Worm (Caenorhabditis elegans) whole organism, L3 larva: ENCODE data around the gene prx-2.

ENCODE experiments used
- R02D3.7 ChIP-seq: fragments of 150-350 bp; optimal IDR thresholded peaks from 2 replicates; lab custom pipeline; 2014; ENCODE audit warnings: missing biosample characterization, missing genetic modification characterization
- ZK546.5 ChIP-seq: sonication (generic microtip); optimal IDR thresholded peaks from 2 replicates; lab custom pipeline; 2017; ENCODE audit warnings: missing biosample characterization, missing genetic modification characterization
- aly-2 ChIP-seq: fragments of 150-350 bp; optimal IDR thresholded peaks from 2 replicates; lab custom pipeline; 2014; ENCODE audit warnings: missing biosample characterization, missing genetic modification characterization
- ama-1 ChIP-seq: fragments of 150-350 bp; optimal IDR thresholded peaks from 2 replicates; lab custom pipeline; 2018
- ceh-16 ChIP-seq: sonication (generic microtip); optimal IDR thresholded peaks from 2 replicates; lab custom pipeline; 2017; ENCODE audit warnings: missing biosample characterization, missing genetic modification characterization
- ceh-28 ChIP-seq: fragments of 150-350 bp; optimal IDR thresholded peaks from 2 replicates; lab custom pipeline; 2014; ENCODE audit warnings: missing biosample characterization, missing genetic modification reagents, missing genetic modification characterization
- ceh-82 ChIP-seq: fragments of 150-350 bp; optimal IDR thresholded peaks from 2 replicates; lab custom pipeline; 2014; ENCODE audit warnings: missing biosample characterization, missing genetic modification characterization
- ceh-9 ChIP-seq: sonication (generic microtip); optimal IDR thresholded peaks from 2 replicates; lab custom pipeline; 2018; ENCODE audit warnings: missing biosample characterization, missing genetic modification characterization
- daf-12 ChIP-seq: fragments of 150-350 bp; optimal IDR thresholded peaks from 2 replicates; lab custom pipeline; 2014; ENCODE audit warnings: missing biosample characterization, missing genetic modification reagents, missing genetic modification characterization
- egl-27 ChIP-seq: sonication (generic microtip); optimal IDR thresholded peaks from 4 replicates; lab custom pipeline; 2017; ENCODE audit warnings: missing biosample characterization, missing genetic modification reagents, missing genetic modification characterization
- egl-5 ChIP-seq: fragments of 150-350 bp; optimal IDR thresholded peaks from 2 replicates; lab custom pipeline; 2017; ENCODE audit warnings: missing biosample characterization, missing genetic modification reagents, missing genetic modification characterization, inconsistent platforms
- elt-1 ChIP-seq: fragments of 150-350 bp; optimal IDR thresholded peaks from 2 replicates; lab custom pipeline; 2014; ENCODE audit warnings: missing biosample characterization, missing genetic modification characterization
- elt-2 ChIP-seq: sonication (generic microtip); optimal IDR thresholded peaks from 2 replicates; lab custom pipeline; 2016; ENCODE audit warnings: missing genetic modification reagents, mild to moderate bottlenecking, missing genetic modification characterization, missing compliant biosample characterization
- elt-3 ChIP-seq, 3 experiments: fragments of 150-350 bp in 1 of 3; sonication (generic microtip) in 2 of 3; optimal IDR thresholded peaks; 2 replicates in 2 of 3; 4 replicates in 1 of 3; lab custom pipeline; 2014 to 2017; ENCODE audit warnings: missing biosample characterization in 3 of 3, missing genetic modification characterization in 3 of 3
- eor-1 ChIP-seq, 2 experiments: fragments of 150-350 bp; optimal IDR thresholded peaks; 2 replicates each; lab custom pipeline; 2014 to 2018; ENCODE audit warnings: missing biosample characterization in 2 of 2, missing genetic modification characterization in 2 of 2
- fkh-10 ChIP-seq: sonication (generic microtip); optimal IDR thresholded peaks from 2 replicates; lab custom pipeline; 2017; ENCODE audit warnings: missing biosample characterization, missing genetic modification reagents, missing genetic modification characterization
- fkh-2 ChIP-seq: fragments of 150-350 bp; optimal IDR thresholded peaks from 2 replicates; lab custom pipeline; 2014; ENCODE audit warnings: missing biosample characterization, missing genetic modification reagents, missing genetic modification characterization
- hmg-11 ChIP-seq: sonication (generic microtip); optimal IDR thresholded peaks from 2 replicates; lab custom pipeline; 2016; ENCODE audit warnings: missing genetic modification characterization, missing compliant biosample characterization
- jun-1 ChIP-seq: fragments of 150-350 bp; optimal IDR thresholded peaks from 2 replicates; lab custom pipeline; 2014; ENCODE audit warnings: missing biosample characterization, missing genetic modification reagents, missing genetic modification characterization
- lin-15B ChIP-seq: fragments of 150-350 bp; optimal IDR thresholded peaks from 2 replicates; lab custom pipeline; 2014; ENCODE audit warnings: missing biosample characterization, missing genetic modification characterization
- lin-39 ChIP-seq: fragments of 150-350 bp; optimal IDR thresholded peaks from 2 replicates; lab custom pipeline; 2018; ENCODE audit warnings: missing biosample characterization, missing genetic modification reagents, missing genetic modification characterization
- lsy-12 ChIP-seq: sonication (generic microtip); optimal IDR thresholded peaks from 2 replicates; lab custom pipeline; 2016; ENCODE audit warnings: mild to moderate bottlenecking, missing genetic modification characterization, missing compliant biosample characterization
- mdl-1 ChIP-seq: fragments of 150-350 bp; optimal IDR thresholded peaks from 2 replicates; lab custom pipeline; 2014; ENCODE audit warnings: missing biosample characterization, missing genetic modification characterization
- mml-1 ChIP-seq: fragments of 150-350 bp; sonication (generic microtip); optimal IDR thresholded peaks from 3 replicates; lab custom pipeline; 2014; ENCODE audit warnings: missing biosample characterization, missing genetic modification characterization
- nfya-1 ChIP-seq: sonication (generic microtip); optimal IDR thresholded peaks from 2 replicates; lab custom pipeline; 2017; ENCODE audit warnings: missing genetic modification characterization, mild to moderate bottlenecking, missing compliant biosample characterization, antibody characterized with exemption, moderate library complexity; ENCODE audit not compliant: insufficient read depth
- nhr-11 ChIP-seq: fragments of 150-350 bp; optimal IDR thresholded peaks from 2 replicates; lab custom pipeline; 2014; ENCODE audit warnings: missing biosample characterization, missing genetic modification characterization
- nhr-12 ChIP-seq: fragments of 150-350 bp; optimal IDR thresholded peaks from 2 replicates; lab custom pipeline; 2014; ENCODE audit warnings: missing biosample characterization, missing genetic modification characterization
- nhr-23 ChIP-seq: fragments of 150-350 bp; optimal IDR thresholded peaks from 2 replicates; lab custom pipeline; 2014; ENCODE audit warnings: missing biosample characterization, missing genetic modification reagents, missing genetic modification characterization
- nhr-237 ChIP-seq: fragments of 150-350 bp; optimal IDR thresholded peaks from 2 replicates; lab custom pipeline; 2014; ENCODE audit warnings: missing biosample characterization, missing genetic modification characterization
- nhr-25 ChIP-seq: sonication (generic microtip); optimal IDR thresholded peaks from 2 replicates; lab custom pipeline; 2017; ENCODE audit warnings: missing biosample characterization, missing genetic modification characterization
- nhr-28 ChIP-seq: fragments of 150-350 bp; optimal IDR thresholded peaks from 2 replicates; lab custom pipeline; 2014; ENCODE audit warnings: missing biosample characterization, missing genetic modification characterization
- nhr-43 ChIP-seq: sonication (generic microtip); optimal IDR thresholded peaks from 2 replicates; lab custom pipeline; 2016; ENCODE audit warnings: mild to moderate bottlenecking, missing genetic modification characterization, missing compliant biosample characterization; ENCODE audit not compliant: poor library complexity, severe bottlenecking
- nhr-67 ChIP-seq: fragments of 150-350 bp; optimal IDR thresholded peaks from 2 replicates; lab custom pipeline; 2014; ENCODE audit warnings: missing biosample characterization, missing genetic modification characterization
- nhr-76 ChIP-seq: fragments of 150-350 bp; sonication (generic microtip); optimal IDR thresholded peaks from 5 replicates; lab custom pipeline; 2014; ENCODE audit warnings: missing biosample characterization, missing genetic modification characterization
- nhr-77 ChIP-seq: fragments of 150-350 bp; optimal IDR thresholded peaks from 2 replicates; lab custom pipeline; 2014; ENCODE audit warnings: missing biosample characterization, missing genetic modification characterization
- pha-4 ChIP-seq: fragments of 150-350 bp; optimal IDR thresholded peaks from 2 replicates; lab custom pipeline; 2014; ENCODE audit warnings: missing biosample characterization, missing genetic modification reagents, missing genetic modification characterization
- pqm-1 ChIP-seq: fragments of 150-350 bp; optimal IDR thresholded peaks from 2 replicates; lab custom pipeline; 2017; ENCODE audit warnings: missing biosample characterization, missing genetic modification characterization, inconsistent platforms
- sea-2 ChIP-seq: fragments of 150-350 bp; sonication (generic microtip); optimal IDR thresholded peaks from 4 replicates; lab custom pipeline; 2014; ENCODE audit warnings: missing biosample characterization, missing genetic modification reagents, missing genetic modification characterization
- skn-1 ChIP-seq: fragments of 150-350 bp; optimal IDR thresholded peaks from 2 replicates; lab custom pipeline; 2014; ENCODE audit warnings: missing biosample characterization, missing genetic modification characterization
- snpc-4 ChIP-seq: fragments of 150-350 bp; optimal IDR thresholded peaks from 2 replicates; lab custom pipeline; 2014; ENCODE audit warnings: missing biosample characterization, missing genetic modification characterization
- tbx-2 ChIP-seq: sonication (generic microtip); optimal IDR thresholded peaks from 2 replicates; lab custom pipeline; 2016; ENCODE audit warnings: mild to moderate bottlenecking, missing genetic modification characterization, missing compliant biosample characterization
- unc-39 ChIP-seq: sonication (generic microtip); optimal IDR thresholded peaks from 4 replicates; lab custom pipeline; 2017; ENCODE audit warnings: missing biosample characterization, missing genetic modification characterization
- unc-62 ChIP-seq: fragments of 150-350 bp; sonication (generic microtip); optimal IDR thresholded peaks from 4 replicates; lab custom pipeline; 2014; ENCODE audit warnings: missing biosample characterization, missing genetic modification reagents, missing genetic modification characterization
- zag-1 ChIP-seq: fragments of 150-350 bp; optimal IDR thresholded peaks from 2 replicates; lab custom pipeline; 2014; ENCODE audit warnings: missing biosample characterization, missing genetic modification characterization
- ztf-11 ChIP-seq: fragments of 150-350 bp; optimal IDR thresholded peaks from 2 replicates; lab custom pipeline; 2014; ENCODE audit warnings: missing biosample characterization, missing genetic modification characterization
- ztf-4 ChIP-seq: fragments of 150-350 bp; optimal IDR thresholded peaks from 2 replicates; lab custom pipeline; 2014; ENCODE audit warnings: missing biosample characterization, missing genetic modification characterization

The prx-2 gene

DNA sequence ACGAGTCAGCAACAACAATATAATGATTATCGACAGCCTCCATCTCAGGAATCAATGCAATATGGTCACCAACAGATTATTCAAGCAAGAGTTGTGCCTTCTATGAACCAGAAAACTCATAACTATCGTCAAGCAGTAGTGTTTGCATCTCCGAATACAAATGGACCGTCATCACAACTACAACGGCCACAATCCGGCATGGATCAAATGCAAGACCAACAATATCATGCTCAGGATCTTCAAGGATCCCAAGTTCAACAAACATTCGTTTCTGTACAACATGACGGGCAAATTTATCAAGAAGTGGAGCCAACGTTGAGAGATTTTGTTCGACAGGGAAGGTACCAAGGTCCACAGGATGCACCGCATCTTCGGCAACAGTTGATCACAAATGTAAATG lies 46.9 kb upstream of the prx-2 start:
- no peak for TF ChIP-seq nhr-76
- TF ChIP-seq egl-27 (tag; lab: Kevin White, UChicago) = no peak
- no peak for TF ChIP-seq pha-4 (tag; lab: Kevin White, UChicago)
- TF ChIP-seq ceh-16 (tag; lab: Kevin White, UChicago) = no peak
- no peak for TF ChIP-seq aly-2
- TF ChIP-seq zag-1 (tag; lab: Kevin White, UChicago) = no peak
- no peak for TF ChIP-seq lin-39 (tag; lab: Kevin White, UChicago)
- TF ChIP-seq mml-1 (tag; lab: Kevin White, UChicago) = no peak
- TF ChIP-seq hmg-11 (tag; lab: Kevin White, UChicago) = no peak
- TF ChIP-seq elt-1 (tag; lab: Kevin White, UChicago) = no peak
- TF ChIP-seq skn-1 (tag; lab: Kevin White, UChicago) = no peak
- TF ChIP-seq pqm-1 = no peak
- TF ChIP-seq egl-5 (tag; lab: Kevin White, UChicago) = no peak
- no peak for TF ChIP-seq ZK546.5 (tag; lab: Kevin White, UChicago)
- TF ChIP-seq ztf-11 (tag; lab: Kevin White, UChicago) = no peak
- TF ChIP-seq ceh-9 (tag; lab: Kevin White, UChicago) = no peak
- no peak for TF ChIP-seq elt-2 (tag; lab: Kevin White, UChicago)
- TF ChIP-seq nhr-11 (tag; lab: Kevin White, UChicago) = no peak
- TF ChIP-seq ceh-82 (tag; lab: Kevin White, UChicago) = no peak
- no peak for TF ChIP-seq ama-1 (lab: Kevin White, UChicago)

ce11 chrIV:11599717-11600116 lies 44.2 kb upstream of the prx-2 start:
- TF ChIP-seq elt-1 (tag; lab: Kevin White, UChicago) = peak; percentile 89
- TF ChIP-seq lsy-12 (tag; lab: Kevin White, UChicago) = no peak

ce11 chrIV:11601721-11602405 lies 42.1 kb upstream of the prx-2 start:
- TF ChIP-seq zag-1 (tag; lab: Kevin White, UChicago) (no peak), nhr-76 (no peak), ceh-28 (tag; lab: Kevin White, UChicago) (no peak), elt-3 (tag; optimal IDR thresholded peaks at IDR 0.05; lab: Kevin White, UChicago) (no peak), aly-2 (peak; percentile 81), nhr-77 (tag; lab: Kevin White, UChicago) (peak; percentile 12), hmg-11 (tag; lab: Kevin White, UChicago) (peak; percentile 90), skn-1 (tag; lab: Kevin White, UChicago) (no peak), nfya-1 (peak; percentile 89), lin-15B (tag; lab: Kevin White, UChicago) (peak; percentile 75), ceh-82 (tag; lab: Kevin White, UChicago) (no peak), jun-1 (tag; lab: Kevin White, UChicago) (no peak), nhr-237 (tag; lab: Kevin White, UChicago) (no peak), daf-12 (tag; lab: Kevin White, UChicago) (no peak), fkh-2 (no peak), nhr-67 (tag; lab: Kevin White, UChicago) (no peak), R02D3.7 (tag; lab: Kevin White, UChicago) (peak; percentile 28), pha-4 (tag; lab: Kevin White, UChicago) (peak; percentile 77), ama-1 (lab: Kevin White, UChicago) (peak; percentile 57), egl-27 (tag; lab: Kevin White, UChicago) (no peak), nhr-28 (no peak), mdl-1 (tag; lab: Kevin White, UChicago) (no peak), ztf-11 (tag; lab: Kevin White, UChicago) (no peak), nhr-43 (tag; lab: Kevin White, UChicago) (peak; percentile 67), tbx-2 (tag; lab: Kevin White, UChicago) (no peak), fkh-10 (no peak), lsy-12 (tag; lab: Kevin White, UChicago) (peak; percentile 70), egl-5 (tag; lab: Kevin White, UChicago) (no peak), lin-39 (tag; lab: Kevin White, UChicago) (peak; percentile 74), unc-39 (tag; lab: Kevin White, UChicago) (no peak), elt-2 (tag; lab: Kevin White, UChicago) (peak; percentile 26), snpc-4 (tag; lab: Kevin White, UChicago) (peak; percentile 56), ztf-4 (peak; percentile 14), unc-62 (GFP tag; lab: Kevin White, UChicago) (no peak), pqm-1 (peak; percentile 43), mml-1 (tag; lab: Kevin White, UChicago) (no peak), eor-1 (tag; optimal IDR thresholded peaks at IDR 0.05; lab: Kevin White, UChicago) (no peak), nhr-11 (tag; lab: Kevin White, UChicago) (no peak), sea-2 (no peak), ceh-16 (tag; lab: Kevin White, UChicago) (no peak), nhr-25 (tag; lab: Kevin White, UChicago) (peak; percentile 35), ceh-9 (tag; lab: Kevin White, UChicago) (no peak), nhr-23 (tag; lab: Kevin White, UChicago) (peak; percentile 74), ZK546.5 (tag; lab: Kevin White, UChicago) (no peak), nhr-12 (tag; lab: Kevin White, UChicago) (no peak)
